Fruit fly (Drosophila melanogaster): Measurements from ENCODE around the gene CG31279.

DNA sequence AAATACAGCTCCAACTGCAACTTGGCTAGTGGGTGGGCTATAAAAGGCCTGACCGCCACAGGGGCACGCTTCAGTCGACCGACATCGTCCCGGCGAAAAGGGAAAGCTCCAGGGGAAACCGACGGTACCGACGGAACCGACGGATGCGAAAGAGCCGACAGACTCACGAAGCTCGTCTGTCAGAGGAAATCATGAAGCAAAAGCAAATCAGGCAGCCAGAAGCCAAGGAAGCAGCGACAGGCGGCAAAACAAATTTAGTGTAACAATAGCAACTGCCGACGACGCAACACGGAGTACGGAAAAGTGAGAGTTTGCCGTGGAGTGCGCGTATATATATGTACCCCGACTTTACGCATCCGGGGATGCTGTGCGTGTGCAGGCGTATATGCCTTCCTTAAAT is 46.6 kb downstream of the CG31279 start, which contains the start of gene Gyc89Db:
- TF ChIP-seq rn (GFP tag; IDR thresholded peaks at IDR 0.05) = no peak
- no peak for TF ChIP-seq Pif1B (GFP tag; optimal IDR thresholded peaks at IDR 0.05)
- no peak for TF ChIP-seq Snoo (tag; optimal IDR thresholded peaks at IDR 0.05)
